Worm (Caenorhabditis elegans) whole organism, young adult: ENCODE data around the gene F44E2.8.

Experiments used
- B0035.1 ChIP-seq: sonication (generic microtip); optimal IDR thresholded peaks from 2 replicates; lab custom pipeline; 2016; ENCODE audit warnings: missing genetic modification characterization, mild to moderate bottlenecking, missing compliant biosample characterization, missing genotype, missing genetic modification reagents
- B0261.1 ChIP-seq: sonication (generic microtip); optimal IDR thresholded peaks from 2 replicates; lab custom pipeline; 2016; ENCODE audit warnings: mild to moderate bottlenecking, missing genetic modification characterization, moderate library complexity, missing compliant biosample characterization
- B0336.3 ChIP-seq: fragments of 200-800 bp; sonication (Bioruptor generic); IDR thresholded peaks from 2 replicates; pipeline ENCODE4 v1.3.6; 2022; ENCODE audit warnings: missing genetic modification characterization, missing compliant biosample characterization
- C17E4.6 ChIP-seq: fragments of 200-800 bp; sonication (Bioruptor generic); IDR thresholded peaks from 2 replicates; pipeline ENCODE4 v1.3.6; 2022; ENCODE audit warnings: missing genetic modification reagents, missing genetic modification characterization, missing compliant biosample characterization
- F22D6.2 ChIP-seq: sonication (generic microtip); optimal IDR thresholded peaks from 2 replicates; lab custom pipeline; 2016; ENCODE audit warnings: mild to moderate bottlenecking, missing genetic modification characterization, missing compliant biosample characterization
- F49E8.2 ChIP-seq: sonication (generic microtip); optimal IDR thresholded peaks from 3 replicates; lab custom pipeline; 2017; ENCODE audit warnings: missing genetic modification characterization, mild to moderate bottlenecking, missing compliant biosample characterization, antibody characterized with exemption, moderate library complexity; ENCODE audit not compliant: insufficient read depth
- K12H6.12 ChIP-seq: fragments of 200-800 bp; sonication (Bioruptor generic); optimal IDR thresholded peaks from 2 replicates; lab custom pipeline; 2018; ENCODE audit warnings: mild to moderate bottlenecking, missing genetic modification characterization, missing compliant biosample characterization
- Y53F4B.3 ChIP-seq: fragments of 200-800 bp; sonication (Bioruptor generic); IDR thresholded peaks from 2 replicates; pipeline ENCODE4 v1.3.6; 2022; ENCODE audit warnings: missing genetic modification reagents, missing genetic modification characterization, missing compliant biosample characterization
- Y79H2A.3 ChIP-seq: fragments of 200-800 bp; sonication (Bioruptor generic); conservative IDR thresholded peaks from 2 replicates; pipeline ENCODE4 v1.3.6; 2022; ENCODE audit warnings: missing genetic modification reagents, missing genetic modification characterization, missing compliant biosample characterization
- ZK185.1 ChIP-seq: sonication (generic microtip); optimal IDR thresholded peaks from 2 replicates; lab custom pipeline; 2016; ENCODE audit warnings: mild to moderate bottlenecking, missing genetic modification characterization, missing compliant biosample characterization; ENCODE audit not compliant: poor library complexity, severe bottlenecking
- aptf-2 ChIP-seq: fragments of 200-800 bp; sonication (Bioruptor generic); conservative IDR thresholded peaks from 2 replicates; pipeline ENCODE4 v1.3.6; 2022; ENCODE audit warnings: missing genetic modification reagents, missing genetic modification characterization, missing compliant biosample characterization
- attf-5 ChIP-seq: fragments of 200-800 bp; sonication (Bioruptor generic); optimal IDR thresholded peaks from 2 replicates; lab custom pipeline; 2018; ENCODE audit warnings: mild to moderate bottlenecking, missing genetic modification characterization, missing compliant biosample characterization
- attf-6 ChIP-seq: fragments of 200-800 bp; sonication (Bioruptor generic); IDR thresholded peaks from 2 replicates; pipeline ENCODE4 v1.3.6; 2022; ENCODE audit warnings: missing genetic modification reagents, missing genetic modification characterization, missing compliant biosample characterization
- bed-1 ChIP-seq: fragments of 200-800 bp; sonication (Bioruptor generic); IDR thresholded peaks from 2 replicates; pipeline ENCODE4 v1.3.6; 2022; ENCODE audit warnings: missing genetic modification reagents, missing genetic modification characterization, missing compliant biosample characterization
- cebp-1 ChIP-seq, 2 experiments: fragments of 200-800 bp in 1 of 2; sonication (Bioruptor generic) in 1 of 2; sonication (generic microtip) in 1 of 2; IDR thresholded peaks in 1 of 2; optimal IDR thresholded peaks in 1 of 2; 2 replicates each; pipeline versions ENCODE4 v1.3.6 to Lab custom; 2017 to 2022; ENCODE audit warnings: missing compliant biosample characterization in 2 of 2, missing genetic modification characterization in 2 of 2, mild to moderate bottlenecking in 1 of 2, missing genetic modification reagents in 1 of 2, moderate library complexity in 1 of 2
- ceh-27 ChIP-seq: fragments of 200-800 bp; sonication (Bioruptor generic); optimal IDR thresholded peaks from 2 replicates; lab custom pipeline; 2018; ENCODE audit warnings: mild to moderate bottlenecking, missing genetic modification characterization, moderate library complexity, missing compliant biosample characterization
- ceh-40 ChIP-seq: fragments of 200-800 bp; sonication (Bioruptor generic); IDR thresholded peaks from 2 replicates; pipeline ENCODE4 v1.3.6; 2022; ENCODE audit warnings: missing genetic modification characterization, missing compliant biosample characterization
- chd-7 ChIP-seq: sonication (generic microtip); optimal IDR thresholded peaks from 2 replicates; lab custom pipeline; 2016; ENCODE audit warnings: mild to moderate bottlenecking, missing genetic modification characterization, moderate library complexity, missing compliant biosample characterization
- dox-1 ChIP-seq: fragments of 200-800 bp; sonication (Bioruptor generic); IDR thresholded peaks from 2 replicates; pipeline ENCODE4 v1.3.6; 2022; ENCODE audit warnings: missing genetic modification reagents, missing genetic modification characterization, missing compliant biosample characterization
- dpff-1 ChIP-seq: sonication (generic microtip); optimal IDR thresholded peaks from 2 replicates; lab custom pipeline; 2017; ENCODE audit warnings: mild to moderate bottlenecking, missing genetic modification characterization, missing compliant biosample characterization
- egl-18 ChIP-seq: fragments of 200-800 bp; sonication (Bioruptor generic); IDR thresholded peaks from 2 replicates; pipeline ENCODE4 v1.3.6; 2022; ENCODE audit warnings: missing genetic modification reagents, missing genetic modification characterization, missing compliant biosample characterization
- egrh-3 ChIP-seq: fragments of 200-800 bp; sonication (Bioruptor generic); IDR thresholded peaks from 2 replicates; pipeline ENCODE4 v1.3.6; 2022; ENCODE audit warnings: missing genetic modification reagents, missing genetic modification characterization, missing compliant biosample characterization
- gei-17 ChIP-seq: fragments of 200-800 bp; sonication (Bioruptor generic); optimal IDR thresholded peaks from 2 replicates; lab custom pipeline; 2018; ENCODE audit warnings: mild to moderate bottlenecking, missing genetic modification characterization, missing compliant biosample characterization
- him-1 ChIP-seq: sonication (generic microtip); optimal IDR thresholded peaks from 2 replicates; lab custom pipeline; 2016; ENCODE audit warnings: missing genotype, missing genetic modification reagents, missing genetic modification characterization, missing compliant biosample characterization
- hlh-12 ChIP-seq: sonication (generic microtip); optimal IDR thresholded peaks from 2 replicates; lab custom pipeline; 2016; ENCODE audit warnings: missing genetic modification characterization, missing compliant biosample characterization
- hrde-1 ChIP-seq: sonication (generic microtip); optimal IDR thresholded peaks from 2 replicates; lab custom pipeline; 2016; ENCODE audit warnings: missing genetic modification characterization, mild to moderate bottlenecking, missing compliant biosample characterization, moderate library complexity, missing genotype, missing genetic modification reagents, borderline replicate concordance
- let-526 ChIP-seq: fragments of 200-800 bp; sonication (Bioruptor generic); IDR thresholded peaks from 2 replicates; pipeline ENCODE4 v1.3.6; 2022; ENCODE audit warnings: missing genetic modification reagents, missing genetic modification characterization, missing compliant biosample characterization
- lin-35 ChIP-seq, 3 experiments: fragments of 150-350 bp in 2 of 3; sonication (generic microtip) in 1 of 3; optimal IDR thresholded peaks; 2 replicates each; lab custom pipeline; 2014 to 2018; ENCODE audit warnings: missing biosample characterization in 3 of 3, missing genetic modification characterization in 3 of 3, missing genetic modification reagents in 3 of 3
- lin-54 ChIP-seq: fragments of 200-800 bp; sonication (Bioruptor generic); optimal IDR thresholded peaks from 2 replicates; lab custom pipeline; 2018; ENCODE audit warnings: mild to moderate bottlenecking, missing genetic modification characterization, missing compliant biosample characterization
- lsy-27 ChIP-seq: sonication (generic microtip); optimal IDR thresholded peaks from 2 replicates; lab custom pipeline; 2017; ENCODE audit warnings: missing genetic modification characterization, mild to moderate bottlenecking, missing compliant biosample characterization, antibody characterized with exemption, missing genotype, borderline replicate concordance; ENCODE audit not compliant: insufficient read depth
- madf-6 ChIP-seq: fragments of 200-800 bp; sonication (Bioruptor generic); IDR thresholded peaks from 2 replicates; pipeline ENCODE4 v1.3.6; 2022; ENCODE audit warnings: missing genetic modification reagents, missing genetic modification characterization, missing compliant biosample characterization
- mcd-1 ChIP-seq: fragments of 200-800 bp; sonication (Bioruptor generic); IDR thresholded peaks from 2 replicates; pipeline ENCODE4 v1.3.6; 2022; ENCODE audit warnings: missing genetic modification reagents, missing genetic modification characterization, missing compliant biosample characterization
- mes-4 ChIP-seq: sonication (generic microtip); optimal IDR thresholded peaks from 2 replicates; lab custom pipeline; 2016; ENCODE audit warnings: missing genotype, missing genetic modification characterization, missing compliant biosample characterization
- mxl-1 ChIP-seq: sonication (generic microtip); optimal IDR thresholded peaks from 2 replicates; lab custom pipeline; 2016; ENCODE audit warnings: missing genetic modification characterization, missing compliant biosample characterization
- nfya-2 ChIP-seq: fragments of 200-800 bp; sonication (Bioruptor generic); IDR thresholded peaks from 2 replicates; pipeline ENCODE4 v1.3.6; 2022; ENCODE audit warnings: missing genetic modification reagents, missing genetic modification characterization, missing compliant biosample characterization
- nfyb-1 ChIP-seq: fragments of 200-800 bp; sonication (Bioruptor generic); IDR thresholded peaks from 2 replicates; pipeline ENCODE4 v1.3.6; 2022; ENCODE audit warnings: missing genetic modification reagents, missing genetic modification characterization, missing compliant biosample characterization
- nhr-120 ChIP-seq: fragments of 200-800 bp; sonication (Bioruptor generic); IDR thresholded peaks from 2 replicates; pipeline ENCODE4 v1.3.6; 2022; ENCODE audit warnings: missing genetic modification characterization, missing compliant biosample characterization
- nhr-90 ChIP-seq: sonication (generic microtip); optimal IDR thresholded peaks from 2 replicates; lab custom pipeline; 2016; ENCODE audit warnings: missing genotype, mild to moderate bottlenecking, missing genetic modification characterization, missing compliant biosample characterization
- pbrm-1 ChIP-seq: fragments of 200-800 bp; sonication (Bioruptor generic); IDR thresholded peaks from 2 replicates; pipeline ENCODE4 v1.3.6; 2022; ENCODE audit warnings: missing genetic modification reagents, missing genetic modification characterization, missing compliant biosample characterization
- snpc-1.1 ChIP-seq: sonication (generic microtip); optimal IDR thresholded peaks from 2 replicates; lab custom pipeline; 2017; ENCODE audit warnings: missing genetic modification characterization, mild to moderate bottlenecking, missing compliant biosample characterization, antibody characterized with exemption, moderate library complexity, missing genotype, missing genetic modification reagents; ENCODE audit not compliant: insufficient read depth
- snpc-3.4 ChIP-seq: sonication (generic microtip); optimal IDR thresholded peaks from 2 replicates; lab custom pipeline; 2017; ENCODE audit warnings: missing genetic modification characterization, mild to moderate bottlenecking, missing compliant biosample characterization, antibody characterized with exemption, moderate library complexity, missing genotype, missing genetic modification reagents
- sptf-2 ChIP-seq: fragments of 200-800 bp; sonication (Bioruptor generic); optimal IDR thresholded peaks from 2 replicates; lab custom pipeline; 2018; ENCODE audit warnings: mild to moderate bottlenecking, missing genetic modification characterization, missing compliant biosample characterization
- tbp1 ChIP-seq: fragments of 200-800 bp; sonication (Bioruptor generic); optimal IDR thresholded peaks from 2 replicates; lab custom pipeline; 2018; ENCODE audit warnings: mild to moderate bottlenecking, missing genetic modification characterization, missing compliant biosample characterization
- unc-130 ChIP-seq: sonication (generic microtip); optimal IDR thresholded peaks from 2 replicates; lab custom pipeline; 2016; ENCODE audit warnings: missing genetic modification reagents, missing genetic modification characterization, missing compliant biosample characterization
- ztf-25 ChIP-seq: fragments of 200-800 bp; sonication (Bioruptor generic); IDR thresholded peaks from 2 replicates; pipeline ENCODE4 v1.3.6; 2022; ENCODE audit warnings: missing genetic modification reagents, missing genetic modification characterization, missing compliant biosample characterization

The F44E2.8 gene

ce11 chrIII:8893464-8893863 is 43.8 kb upstream of the F44E2.8 start, which contains the start of gene ZK637.4 (continued):
- no peak for TF ChIP-seq B0035.1
- TF ChIP-seq mcd-1 (GFP tag; lab: Robert Waterston, UW), result no peak
- TF ChIP-seq ceh-40 (GFP tag; lab: Robert Waterston, UW), result no peak
- TF ChIP-seq nhr-120 (GFP tag; lab: Robert Waterston, UW), result no peak
- no peak for TF ChIP-seq ZK185.1 (tag; lab: Kevin White, UChicago)
- no peak for TF ChIP-seq ztf-25 (GFP tag; lab: Robert Waterston, UW)

ce11 chrIII:8889931-8890330 is 40.3 kb upstream of the F44E2.8 start, which contains the start of gene lnkn-1:
Gene lnkn-1 (plus strand): TSS chrIII:8890231.
- TF ChIP-seq F22D6.2 (tag; lab: Kevin White, UChicago) (no peak), gei-17 (GFP tag; lab: Kevin White, UChicago) (no peak), lin-54 (GFP tag; lab: Kevin White, UChicago) (no peak), mxl-1 (tag; lab: Kevin White, UChicago) (no peak), snpc-3.4 (no peak), Y53F4B.3 (no peak), lsy-27 (tag; lab: Kevin White, UChicago) (no peak), attf-5 (no peak), unc-130 (GFP tag; lab: Kevin White, UChicago) (no peak), madf-6 (GFP tag; lab: Robert Waterston, UW) (no peak), bed-1 (GFP tag; lab: Robert Waterston, UW) (no peak), snpc-1.1 (no peak), ceh-40 (GFP tag; lab: Robert Waterston, UW) (no peak), let-526 (no peak), mes-4 (no peak), B0261.1 (no peak), nfya-2 (GFP tag; lab: Robert Waterston, UW) (no peak), dpff-1 (tag; lab: Kevin White, UChicago) (no peak)

- TF ChIP-seq nhr-120 (GFP tag; lab: Robert Waterston, UW) (no peak), tbp1 (peak; percentile 11), dox-1 (GFP tag; lab: Robert Waterston, UW) (no peak), egl-18 (GFP tag; lab: Robert Waterston, UW) (no peak), F49E8.2 (no peak), attf-6 (GFP tag; lab: Robert Waterston, UW) (no peak), cebp-1 (GFP tag; IDR thresholded peaks at IDR 0.05; lab: Robert Waterston, UW) (no peak), cebp-1 (tag; optimal IDR thresholded peaks at IDR 0.05; lab: Kevin White, UChicago) (peak; percentile 66), hrde-1 (tag; lab: Kevin White, UChicago) (no peak), lin-54 (GFP tag; lab: Kevin White, UChicago) (peak; percentile 14), pbrm-1 (GFP tag; lab: Robert Waterston, UW) (no peak), egrh-3 (GFP tag; lab: Robert Waterston, UW) (no peak), mxl-1 (tag; lab: Kevin White, UChicago) (no peak), lin-35 (GFP tag; optimal IDR thresholded peaks at IDR 0.05; lab: Kevin White, UChicago) (peak in 1 of 3 experiments; percentile 8), F22D6.2 (tag; lab: Kevin White, UChicago) (no peak), let-526 (no peak), nhr-90 (no peak), B0336.3 (GFP tag; lab: Robert Waterston, UW) (no peak), C17E4.6 (no peak), aptf-2 (GFP tag; lab: Robert Waterston, UW) (no peak), ceh-27 (GFP tag; lab: Kevin White, UChicago) (no peak), hlh-12 (tag; lab: Kevin White, UChicago) (no peak), nfyb-1 (no peak), chd-7 (no peak), K12H6.12 (no peak), sptf-2 (no peak), Y79H2A.3 (GFP tag; lab: Robert Waterston, UW) (no peak), unc-130 (GFP tag; lab: Kevin White, UChicago) (no peak), him-1 (no peak)
Observed at ce11 chrIII:8888956-8889355, 39.3 kb upstream of the F44E2.8 start, which contains the start of gene ZK637.14. Gene ZK637.14 (minus strand): TSS chrIII:8889156.
